Fruit fly (Drosophila melanogaster) whole organism, pupa: ENCODE measurements around the gene 5-HT7.

Experiments used
- CG10348 ChIP-seq: fragments of 200-800 bp; sonication (Bioruptor generic); IDR thresholded peaks from 2 replicates; pipeline ENCODE4 v1.3.6; 2022; ENCODE audit warnings: missing biosample characterization, missing genetic modification characterization
- CG12605 ChIP-seq: fragments of 200-800 bp; sonication (Bioruptor generic); IDR thresholded peaks from 2 replicates; pipeline ENCODE4 v1.3.6; 2022; ENCODE audit warnings: missing biosample characterization, missing genetic modification characterization
- CG13204 ChIP-seq: fragments of 200-800 bp; sonication (Bioruptor generic); optimal IDR thresholded peaks from 2 replicates; lab custom pipeline; 2018; ENCODE audit warnings: missing biosample characterization, mild to moderate bottlenecking, missing genetic modification characterization, moderate library complexity
- CG14655 ChIP-seq: fragments of 200-800 bp; sonication (Bioruptor generic); optimal IDR thresholded peaks from 3 replicates; lab custom pipeline; 2017; ENCODE audit warnings: mild to moderate bottlenecking, missing biosample characterization, missing genetic modification reagents, missing genetic modification characterization
- CG15710 ChIP-seq: fragments of 200-800 bp; sonication (Bioruptor generic); optimal IDR thresholded peaks from 2 replicates; lab custom pipeline; 2018; ENCODE audit warnings: missing biosample characterization, mild to moderate bottlenecking, missing genetic modification characterization, moderate library complexity
- CG17806 ChIP-seq: fragments of 200-800 bp; sonication (Bioruptor generic); optimal IDR thresholded peaks from 2 replicates; lab custom pipeline; 2018; ENCODE audit warnings: missing biosample characterization, mild to moderate bottlenecking, missing genetic modification characterization, moderate library complexity
- CG32121 ChIP-seq: fragments of 200-800 bp; sonication (Bioruptor generic); IDR thresholded peaks from 2 replicates; pipeline ENCODE4 v1.3.6; 2022; ENCODE audit warnings: missing biosample characterization, missing genetic modification characterization
- CG34367 ChIP-seq: fragments of 200-800 bp; sonication (Bioruptor generic); optimal IDR thresholded peaks from 2 replicates; lab custom pipeline; 2018; ENCODE audit warnings: missing biosample characterization, mild to moderate bottlenecking, missing genetic modification characterization
- CG4496 ChIP-seq: fragments of 200-800 bp; sonication (Bioruptor generic); IDR thresholded peaks from 3 replicates; pipeline ENCODE4 v1.3.6; 2022; ENCODE audit warnings: missing biosample characterization, missing genetic modification characterization
- CG8159 ChIP-seq: fragments of 200-800 bp; sonication (Bioruptor generic); optimal IDR thresholded peaks from 3 replicates; lab custom pipeline; 2018; ENCODE audit warnings: missing biosample characterization, mild to moderate bottlenecking, missing genetic modification characterization, moderate library complexity
- CG8301 ChIP-seq: fragments of 200-800 bp; sonication (Bioruptor generic); optimal IDR thresholded peaks from 2 replicates; lab custom pipeline; 2018; ENCODE audit warnings: missing biosample characterization, mild to moderate bottlenecking, missing genetic modification characterization
- CG9948 ChIP-seq: fragments of 200-800 bp; sonication (Bioruptor generic); optimal IDR thresholded peaks from 2 replicates; lab custom pipeline; 2018; ENCODE audit warnings: missing biosample characterization, mild to moderate bottlenecking, missing genetic modification characterization, moderate library complexity
- D1 ChIP-seq: fragments of 200-800 bp; sonication (Bioruptor generic); optimal IDR thresholded peaks from 2 replicates; lab custom pipeline; 2018; ENCODE audit warnings: missing biosample characterization, mild to moderate bottlenecking, missing genetic modification characterization, moderate library complexity
- EcR ChIP-seq: fragments of 200-800 bp; sonication (Bioruptor generic); optimal IDR thresholded peaks from 3 replicates; lab custom pipeline; 2019; ENCODE audit warnings: missing biosample characterization, missing genetic modification characterization, mild to moderate bottlenecking, moderate library complexity, missing genetic modification reagents
- Ets98B ChIP-seq: fragments of 200-800 bp; sonication (Bioruptor generic); IDR thresholded peaks from 2 replicates; pipeline ENCODE4 v1.3.6; 2022; ENCODE audit warnings: missing biosample characterization, missing genetic modification characterization
- Pif1A ChIP-seq: fragments of 200-800 bp; sonication (Bioruptor generic); optimal IDR thresholded peaks from 3 replicates; lab custom pipeline; 2016; ENCODE audit warnings: missing biosample characterization, missing genetic modification characterization
- Pif1B ChIP-seq: fragments of 200-800 bp; sonication (Bioruptor generic); optimal IDR thresholded peaks from 3 replicates; lab custom pipeline; 2016; ENCODE audit warnings: missing biosample characterization, missing genetic modification characterization
- Snoo ChIP-seq: fragments of 200-800 bp; sonication (Bioruptor generic); optimal IDR thresholded peaks from 3 replicates; lab custom pipeline; 2017; ENCODE audit warnings: missing biosample characterization, mild to moderate bottlenecking, missing genetic modification characterization, inconsistent platforms
- fd96Ca ChIP-seq: fragments of 200-800 bp; sonication (Bioruptor generic); IDR thresholded peaks from 3 replicates; pipeline ENCODE4 v1.3.6; 2022; ENCODE audit warnings: missing biosample characterization, missing genetic modification characterization
- gl ChIP-seq: fragments of 200-800 bp; sonication (Bioruptor generic); optimal IDR thresholded peaks from 2 replicates; lab custom pipeline; 2018; ENCODE audit warnings: missing biosample characterization, mild to moderate bottlenecking, missing genetic modification characterization
- rn ChIP-seq: fragments of 200-800 bp; sonication (Bioruptor generic); IDR thresholded peaks from 2 replicates; pipeline ENCODE4 v1.3.6; 2022; ENCODE audit warnings: missing biosample characterization, missing genetic modification characterization

Gene 5-HT7

DNA sequence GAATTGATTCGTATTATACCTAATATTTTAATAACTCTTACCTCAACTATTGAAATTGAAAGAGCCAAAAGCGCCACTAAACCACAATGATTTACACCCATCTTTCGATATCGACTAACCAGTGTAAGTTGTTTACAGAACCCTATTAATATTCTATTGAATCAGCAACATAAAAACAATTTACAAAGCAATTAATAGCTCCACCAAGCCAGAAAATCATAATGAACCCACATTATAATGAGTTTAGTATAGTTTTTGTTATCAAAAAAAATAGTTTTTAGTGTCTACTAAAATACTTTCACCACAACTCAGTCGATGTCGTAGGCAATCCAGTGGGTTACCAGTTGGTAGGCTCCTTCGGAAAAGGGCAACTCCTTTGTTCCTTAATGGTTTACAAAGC is 28.3 kb upstream of the 5-HT7 start, which contains the start of gene CG33920:
CG33920 (minus strand) TSS at position 101 of the 400 bp plus-strand sequence.
- TF ChIP-seq CG8159 (tag; lab: Kevin White, UChicago) (no peak), Pif1A (GFP tag; lab: Kevin White, UChicago) (no peak), rn (GFP tag; lab: Robert Waterston, UW) (no peak), D1 (no peak), fd96Ca (no peak), gl (tag; lab: Kevin White, UChicago) (no peak), CG4496 (GFP tag; lab: Robert Waterston, UW) (no peak), CG15710 (tag; lab: Kevin White, UChicago) (no peak), CG32121 (GFP tag; lab: Robert Waterston, UW) (no peak), CG9948 (tag; lab: Kevin White, UChicago) (no peak), Snoo (no peak), CG13204 (GFP tag; lab: Kevin White, UChicago) (no peak), Pif1B (no peak), Ets98B (no peak), EcR (GFP tag; lab: Kevin White, UChicago) (no peak)
- TF ChIP-seq, all 21 proteins: peak for 0

DNA sequence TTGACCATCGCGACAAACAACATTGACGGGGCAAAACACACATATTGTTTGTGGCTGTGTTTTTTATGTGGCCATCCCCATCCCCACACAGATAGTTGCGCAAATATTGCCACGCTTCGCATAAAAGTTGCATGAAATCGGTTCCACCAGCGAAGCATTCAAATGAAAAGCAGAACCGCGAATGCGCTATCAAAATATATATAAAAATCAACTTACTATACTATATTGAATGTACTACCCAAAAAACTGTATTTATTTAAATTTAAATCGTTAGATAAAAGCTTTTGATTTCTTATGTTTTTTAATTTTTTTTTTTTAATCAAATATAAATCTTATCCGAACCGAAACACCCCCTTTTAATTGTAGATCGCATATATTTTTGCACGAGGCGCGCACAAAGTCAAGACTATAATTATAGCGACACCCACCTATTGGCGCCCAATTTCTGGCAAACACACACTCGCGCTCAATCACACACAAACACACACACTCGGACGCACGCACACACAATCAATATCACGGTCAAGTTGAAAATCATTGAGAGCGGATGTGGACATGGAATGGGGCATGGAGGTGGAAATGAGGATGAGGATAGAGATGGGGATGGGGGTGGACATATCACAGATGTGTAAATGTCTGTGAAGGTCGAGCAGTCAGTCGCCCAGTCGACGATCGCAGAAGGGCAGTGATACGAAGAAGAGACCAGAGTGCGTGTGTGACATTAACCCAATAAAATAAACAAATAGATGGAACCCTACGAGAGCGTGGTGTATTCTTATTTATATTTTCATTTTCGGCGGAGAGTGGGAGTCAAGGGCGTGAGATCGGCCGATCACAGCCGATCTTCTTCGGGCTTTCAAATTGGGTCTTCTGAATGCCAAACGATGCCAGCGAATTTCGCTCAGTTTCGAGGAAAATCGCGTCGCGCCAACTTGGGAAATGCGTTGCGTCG is 22.1 kb upstream of the 5-HT7 start, which contains the start of gene CanA1:
CanA1 (plus strand) TSS at position 902 of the 952 bp plus-strand sequence.
- TF ChIP-seq CG13204 (GFP tag; lab: Kevin White, UChicago) (no peak), Snoo (no peak), fd96Ca (0 out of 3 replicates have a peak, but pooled peaks have one; percentile 18)

DNA sequence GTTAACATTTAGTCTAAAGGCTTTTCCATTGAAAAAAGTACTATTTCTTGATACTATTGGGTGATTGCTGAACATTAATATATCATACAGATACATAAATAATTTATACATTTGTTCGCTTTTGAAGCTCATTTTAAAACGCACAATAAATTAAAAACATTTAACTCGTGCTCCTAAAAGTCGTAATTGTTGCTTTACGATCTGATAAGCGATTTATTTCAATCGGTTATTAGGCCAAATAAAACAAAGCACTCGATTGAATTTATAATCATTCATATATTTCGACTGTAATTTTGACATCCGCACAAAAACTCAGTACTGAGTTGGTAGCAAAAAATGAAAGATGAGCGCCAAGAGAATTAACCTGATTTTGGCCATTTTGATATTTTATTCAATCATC is 18.4 kb upstream of the 5-HT7 start, which contains the start of gene CG33773:
CG33773 (plus strand) TSS at position 301 of the 400 bp plus-strand sequence.
- TF ChIP-seq CG8301 (tag; lab: Kevin White, UChicago) (no peak), Snoo (no peak), CG8159 (tag; lab: Kevin White, UChicago) (no peak), CG17806 (tag; lab: Kevin White, UChicago) (no peak), CG4496 (GFP tag; lab: Robert Waterston, UW) (no peak)

DNA sequence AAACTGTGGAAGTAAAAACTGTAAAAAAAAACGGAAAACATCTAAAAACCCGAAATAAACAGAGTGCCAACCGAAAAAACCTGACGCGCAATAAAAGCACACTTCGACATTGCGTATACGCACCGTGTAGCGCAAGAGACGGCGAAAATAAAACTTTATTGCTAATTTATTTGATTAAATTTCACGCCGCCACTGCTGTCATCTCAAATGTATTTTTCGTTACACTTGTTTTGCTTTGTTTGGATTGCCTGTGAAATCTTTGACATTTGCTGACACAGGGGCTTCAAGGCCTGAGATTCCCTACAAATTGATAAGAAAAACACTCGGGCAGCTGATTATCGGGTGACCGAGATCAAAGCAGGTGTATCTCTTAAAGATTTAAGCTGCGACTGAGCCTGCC is 4.1 kb upstream of the 5-HT7 start:
- TF ChIP-seq CG15710 (tag; lab: Kevin White, UChicago) (no peak), CG9948 (tag; lab: Kevin White, UChicago) (no peak), Pif1B (no peak), Ets98B (no peak), fd96Ca (no peak), CG8159 (tag; lab: Kevin White, UChicago) (no peak), CG8301 (tag; lab: Kevin White, UChicago) (no peak), Snoo (no peak), CG17806 (tag; lab: Kevin White, UChicago) (no peak), CG34367 (tag; lab: Kevin White, UChicago) (no peak)

DNA sequence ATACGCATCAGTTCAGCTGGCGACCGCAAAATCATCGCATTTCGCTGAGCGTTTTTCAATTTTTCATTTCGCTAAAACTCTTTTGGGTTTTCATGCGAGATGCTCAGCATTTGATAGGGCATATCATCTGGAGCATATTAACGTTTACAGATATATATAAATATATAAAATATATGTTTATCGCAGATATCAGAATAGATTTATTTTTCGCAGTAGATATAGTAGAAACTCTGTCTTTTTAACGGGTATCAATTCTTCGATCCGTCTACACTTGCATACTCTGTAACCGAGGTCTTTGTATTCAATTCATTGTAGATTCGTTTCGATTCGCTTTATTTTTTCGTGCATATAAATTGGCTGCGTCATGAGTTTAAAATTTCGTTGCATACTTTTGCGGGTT is 3.0 kb upstream of the 5-HT7 start:
- TF ChIP-seq Pif1A (GFP tag; lab: Kevin White, UChicago) (no peak), CG8159 (tag; lab: Kevin White, UChicago) (no peak), D1 (no peak), gl (tag; lab: Kevin White, UChicago) (no peak), CG15710 (tag; lab: Kevin White, UChicago) (no peak), CG12605 (GFP tag; lab: Robert Waterston, UW) (no peak), rn (GFP tag; lab: Robert Waterston, UW) (no peak), CG9948 (tag; lab: Kevin White, UChicago) (no peak), CG17806 (tag; lab: Kevin White, UChicago) (no peak), Pif1B (no peak), CG34367 (tag; lab: Kevin White, UChicago) (no peak), CG4496 (GFP tag; lab: Robert Waterston, UW) (no peak; the same call in 2 of the 3 replicates), fd96Ca (no peak), EcR (GFP tag; lab: Kevin White, UChicago) (no peak), CG14655 (GFP tag; lab: Kevin White, UChicago) (no peak), Snoo (no peak), CG13204 (GFP tag; lab: Kevin White, UChicago) (no peak), CG10348 (GFP tag; lab: Robert Waterston, UW) (no peak), CG8301 (tag; lab: Kevin White, UChicago) (no peak), Ets98B (no peak; the same call in 1 of the 2 replicates)
- TF ChIP-seq, all 21 proteins: peak for 0

DNA sequence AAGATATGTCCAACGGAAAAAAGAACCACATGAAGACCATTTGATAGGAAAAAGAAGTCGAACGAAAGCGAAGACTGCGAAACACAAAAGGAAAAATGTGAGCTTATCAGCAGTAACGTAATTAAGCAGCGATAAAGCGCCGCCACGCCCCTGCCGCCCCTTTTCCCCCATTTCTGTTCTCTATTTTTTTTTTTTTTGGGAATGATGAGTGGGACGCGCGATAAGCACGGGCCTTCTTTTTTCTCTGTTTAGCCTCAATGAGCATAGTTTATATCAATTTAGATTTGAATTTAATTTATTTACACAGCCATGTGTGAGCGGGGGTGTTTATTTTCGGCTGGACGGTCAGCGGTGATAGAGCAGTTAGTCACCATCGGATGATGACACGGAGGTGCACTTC is 6.6 kb downstream of the 5-HT7 start:
- TF ChIP-seq CG32121 (GFP tag; lab: Robert Waterston, UW) (no peak), fd96Ca (no peak), CG13204 (GFP tag; lab: Kevin White, UChicago) (no peak), CG4496 (GFP tag; lab: Robert Waterston, UW) (no peak), EcR (GFP tag; lab: Kevin White, UChicago) (no peak), Ets98B (no peak), CG14655 (GFP tag; lab: Kevin White, UChicago) (no peak), D1 (no peak), CG8301 (tag; lab: Kevin White, UChicago) (no peak), CG15710 (tag; lab: Kevin White, UChicago) (no peak), CG12605 (GFP tag; lab: Robert Waterston, UW) (no peak), CG10348 (GFP tag; lab: Robert Waterston, UW) (no peak), CG34367 (tag; lab: Kevin White, UChicago) (no peak), Pif1B (no peak), Pif1A (GFP tag; lab: Kevin White, UChicago) (no peak), CG17806 (tag; lab: Kevin White, UChicago) (no peak)
